Fruit fly (Drosophila melanogaster) whole organism, wandering third instar larva: Measurements from ENCODE around the gene Pat1.

Experiments used
- CG32264 ChIP-seq: fragments of 200-800 bp; sonication (Bioruptor generic); optimal IDR thresholded peaks from 2 replicates; lab custom pipeline; 2016; ENCODE audit warnings: missing biosample characterization, missing genetic modification characterization
- CrebA ChIP-seq: fragments of 200-800 bp; sonication (Bioruptor generic); optimal IDR thresholded peaks from 2 replicates; lab custom pipeline; 2016; ENCODE audit warnings: missing biosample characterization, mild to moderate bottlenecking, missing genetic modification characterization, borderline replicate concordance
- Dif ChIP-seq: fragments of 200-275, 200-300 bp; sonication (Bioruptor generic); optimal IDR thresholded peaks from 2 replicates; lab custom pipeline; 2018; ENCODE audit warnings: missing biosample characterization, missing genetic modification characterization; ENCODE audit not compliant: partially characterized antibody
- HLH106 ChIP-seq: fragments of 200-800 bp; optimal IDR thresholded peaks from 3 replicates; lab custom pipeline; 2019; ENCODE audit warnings: missing biosample characterization, mild to moderate bottlenecking, missing genetic modification characterization, moderate library complexity
- Hnf4 ChIP-seq: fragments of 200-800 bp; sonication (Bioruptor generic); optimal IDR thresholded peaks from 2 replicates; lab custom pipeline; 2016; ENCODE audit warnings: missing biosample characterization, mild to moderate bottlenecking, missing genetic modification characterization
- Hr78 ChIP-seq: fragments of >200 bp; optimal IDR thresholded peaks from 2 replicates; lab custom pipeline; 2017; ENCODE audit warnings: missing biosample characterization, missing genetic modification characterization
- Hr83 ChIP-seq: fragments of 200-300 bp; sonication (Bioruptor generic); optimal IDR thresholded peaks from 2 replicates; lab custom pipeline; 2016; ENCODE audit warnings: missing biosample characterization, mild to moderate bottlenecking, missing genetic modification characterization, moderate library complexity; ENCODE audit not compliant: poor library complexity, severe bottlenecking
- Jra ChIP-seq: sonication (Bioruptor generic); optimal IDR thresholded peaks from 2 replicates; lab custom pipeline; 2016; ENCODE audit warnings: missing biosample characterization, missing genetic modification characterization
- Mio ChIP-seq: sonication (Bioruptor generic); optimal IDR thresholded peaks from 2 replicates; lab custom pipeline; 2016; ENCODE audit warnings: missing biosample characterization, missing genetic modification characterization
- Myc ChIP-seq: fragments of >200 bp; optimal IDR thresholded peaks from 2 replicates; lab custom pipeline; 2017
- OdsH ChIP-seq: fragments of 200-800 bp; sonication (Bioruptor generic); optimal IDR thresholded peaks from 2 replicates; lab custom pipeline; 2016; ENCODE audit warnings: missing biosample characterization, mild to moderate bottlenecking, missing genetic modification characterization
- Rel ChIP-seq, 2 experiments: fragments of 200-800 bp; sonication (Bioruptor generic) in 1 of 2; optimal IDR thresholded peaks; 2 replicates in 1 of 2; 3 replicates in 1 of 2; lab custom pipeline; 2016 to 2019; ENCODE audit warnings: mild to moderate bottlenecking in 2 of 2, missing biosample characterization in 2 of 2, missing genetic modification characterization in 2 of 2, moderate library complexity in 1 of 2
- Sp1 ChIP-seq: fragments of 200-800 bp; sonication (Bioruptor generic); optimal IDR thresholded peaks from 3 replicates; lab custom pipeline; 2019; ENCODE audit warnings: missing biosample characterization, mild to moderate bottlenecking, missing genetic modification characterization, moderate library complexity
- Vsx2 ChIP-seq: fragments of 200-300, 225-300 bp; sonication (Bioruptor generic); optimal IDR thresholded peaks from 2 replicates; lab custom pipeline; 2018; ENCODE audit warnings: missing biosample characterization, missing genetic modification characterization; ENCODE audit not compliant: partially characterized antibody
- br ChIP-seq: fragments of 200-800 bp; sonication (Bioruptor generic); optimal IDR thresholded peaks from 2 replicates; lab custom pipeline; 2016; ENCODE audit warnings: missing biosample characterization, missing genetic modification characterization
- brk ChIP-seq: fragments of 200-800 bp; sonication (Bioruptor generic); optimal IDR thresholded peaks from 2 replicates; lab custom pipeline; 2016; ENCODE audit warnings: missing biosample characterization, mild to moderate bottlenecking, missing genetic modification characterization
- ey ChIP-seq: fragments of 200-800 bp; sonication (Bioruptor generic); optimal IDR thresholded peaks from 2 replicates; lab custom pipeline; 2016; ENCODE audit warnings: missing biosample characterization, missing genetic modification characterization
- foxo ChIP-seq, 2 experiments: fragments of 200-800 bp; sonication (Bioruptor generic); optimal IDR thresholded peaks; 2 replicates in 1 of 2; 3 replicates in 1 of 2; lab custom pipeline; 2016 to 2017; ENCODE audit warnings: missing biosample characterization in 2 of 2, missing genetic modification characterization in 2 of 2
- fru ChIP-seq: fragments of 200-800 bp; sonication (Bioruptor generic); optimal IDR thresholded peaks from 3 replicates; lab custom pipeline; 2016; ENCODE audit warnings: missing biosample characterization, mild to moderate bottlenecking, missing genetic modification characterization
- h ChIP-seq: fragments of 200-800 bp; sonication (Bioruptor generic); optimal IDR thresholded peaks from 3 replicates; lab custom pipeline; 2016; ENCODE audit warnings: missing biosample characterization, mild to moderate bottlenecking, missing genetic modification characterization
- jim ChIP-seq: fragments of 175-275, 200-325 bp; sonication (Bioruptor generic); optimal IDR thresholded peaks from 2 replicates; lab custom pipeline; 2016; ENCODE audit warnings: missing biosample characterization, mild to moderate bottlenecking, missing genetic modification characterization
- pan ChIP-seq: fragments of >200 bp; optimal IDR thresholded peaks from 2 replicates; lab custom pipeline; 2017
- psq ChIP-seq: fragments of 200-800 bp; sonication (Bioruptor generic); optimal IDR thresholded peaks from 3 replicates; lab custom pipeline; 2017; ENCODE audit warnings: missing biosample characterization, mild to moderate bottlenecking, missing genetic modification characterization, moderate library complexity
- rgr ChIP-seq: fragments of 200-800 bp; sonication (Bioruptor generic); optimal IDR thresholded peaks from 3 replicates; lab custom pipeline; 2016; ENCODE audit warnings: missing biosample characterization, mild to moderate bottlenecking, missing genetic modification characterization
- sage ChIP-seq: fragments of 200-800 bp; sonication (Bioruptor generic); optimal IDR thresholded peaks from 2 replicates; lab custom pipeline; 2016; ENCODE audit warnings: missing biosample characterization, mild to moderate bottlenecking, missing genetic modification characterization
- tai ChIP-seq: sonication (Bioruptor generic); optimal IDR thresholded peaks from 2 replicates; lab custom pipeline; 2016; ENCODE audit warnings: missing biosample characterization, missing genetic modification characterization
- usp ChIP-seq: fragments of >200 bp; optimal IDR thresholded peaks from 2 replicates; lab custom pipeline; 2017; ENCODE audit warnings: missing biosample characterization, missing genetic modification characterization
- woc ChIP-seq: sonication (Bioruptor generic); optimal IDR thresholded peaks from 2 replicates; lab custom pipeline; 2016; ENCODE audit warnings: missing biosample characterization, mild to moderate bottlenecking, missing genetic modification characterization

The Pat1 gene

dm6 chrX:6641602-6642001 is 51.0 kb downstream of the Pat1 start:
- TF ChIP-seq pan (lab: Kevin White, UChicago), result no peak
- no peak for TF ChIP-seq brk (GFP tag; lab: Kevin White, UChicago)
- no peak for TF ChIP-seq sage (GFP tag; lab: Kevin White, UChicago)
- peak; percentile 39 for TF ChIP-seq ey (GFP tag; lab: Kevin White, UChicago)
- peak; percentile 38 for TF ChIP-seq fru
- TF ChIP-seq Dif (GFP tag; lab: Kevin White, UChicago), result no peak
- TF ChIP-seq foxo (GFP tag; optimal IDR thresholded peaks at IDR 0.05; lab: Kevin White, UChicago), result peak in 1 of 2 experiments; percentile 56
- TF ChIP-seq Rel (GFP tag; optimal IDR thresholded peaks at IDR 0.05; lab: Kevin White, UChicago), result no peak
- TF ChIP-seq Rel (tag; optimal IDR thresholded peaks at IDR 0.05; lab: Kevin White, UChicago), result no peak
- TF ChIP-seq Hr83, result no peak
- peak; percentile 7 for TF ChIP-seq h (GFP tag; lab: Kevin White, UChicago)

dm6 chrX:6642593-6643257 is 52.1 kb downstream of the Pat1 start:
- peak; percentile 61 for TF ChIP-seq Sp1
- peak; percentile 61 for TF ChIP-seq ey (GFP tag; lab: Kevin White, UChicago)
- TF ChIP-seq OdsH, result peak; percentile 52
- peak; percentile 59 for TF ChIP-seq woc (GFP tag; lab: Kevin White, UChicago)
- TF ChIP-seq Vsx2 (GFP tag; lab: Kevin White, UChicago), result no peak
- peak in 1 of 2 experiments; percentile 52 for TF ChIP-seq foxo (GFP tag; optimal IDR thresholded peaks at IDR 0.05; lab: Kevin White, UChicago)
- no peak for TF ChIP-seq Myc
- TF ChIP-seq h (GFP tag; lab: Kevin White, UChicago), result peak; percentile 54
- TF ChIP-seq Hr78 (GFP tag; lab: Kevin White, UChicago), result no peak
- TF ChIP-seq CrebA (GFP tag; lab: Kevin White, UChicago), result no peak
- no peak for TF ChIP-seq CG32264 (GFP tag; lab: Kevin White, UChicago)
- TF ChIP-seq psq, result peak; percentile 37
- no peak for TF ChIP-seq usp
- peak; percentile 69 for TF ChIP-seq fru
- TF ChIP-seq br (GFP tag; lab: Kevin White, UChicago), result peak; percentile 44
- no peak for TF ChIP-seq Jra (GFP tag; lab: Kevin White, UChicago)
- peak; percentile 63 for TF ChIP-seq rgr (GFP tag; lab: Kevin White, UChicago)
- TF ChIP-seq HLH106, result peak; percentile 65
- no peak for TF ChIP-seq tai (GFP tag; lab: Kevin White, UChicago)
- TF ChIP-seq jim, result no peak
- no peak for TF ChIP-seq Mio (GFP tag; lab: Kevin White, UChicago)
- TF ChIP-seq Hnf4 (GFP tag; lab: Kevin White, UChicago), result no peak
- TF ChIP-seq, all 38 proteins: peak for 11
